Worm (Caenorhabditis elegans) whole organism, young adult: ENCODE results near the gene srh-244.

Experiments used
- ets-4 ChIP-seq: fragments of 200-800 bp; sonication (Bioruptor generic); optimal IDR thresholded peaks from 2 replicates; lab custom pipeline; 2018; ENCODE audit warnings: mild to moderate bottlenecking, missing genetic modification characterization, missing compliant biosample characterization
- snpc-3.4 ChIP-seq: sonication (generic microtip); optimal IDR thresholded peaks from 2 replicates; lab custom pipeline; 2017; ENCODE audit warnings: missing genetic modification characterization, mild to moderate bottlenecking, missing compliant biosample characterization, antibody characterized with exemption, moderate library complexity, missing genotype, missing genetic modification reagents

- no peak for TF ChIP-seq ets-4 (GFP tag; lab: Kevin White, UChicago)
- TF ChIP-seq snpc-3.4 (tag; lab: Kevin White, UChicago): no peak
Observed at ce11 chrV:7313233-7313632, 30.4 kb upstream of the srh-244 start, which contains the start of gene srx-6.
